Worm (Caenorhabditis elegans) whole organism, young adult: Measurements from ENCODE around the gene C55B6.5.

Source experiments
- B0019.2 ChIP-seq: fragments of 200-800 bp; sonication (Bioruptor generic); conservative IDR thresholded peaks from 2 replicates; pipeline ENCODE4 v1.3.6; 2022; ENCODE audit warnings: missing genetic modification reagents, missing genetic modification characterization, missing compliant biosample characterization
- C06A6.2 ChIP-seq: fragments of 200-800 bp; sonication (Bioruptor generic); conservative IDR thresholded peaks from 2 replicates; pipeline ENCODE4 v1.3.6; 2022; ENCODE audit warnings: missing genetic modification characterization, missing compliant biosample characterization
- C17E4.6 ChIP-seq: fragments of 200-800 bp; sonication (Bioruptor generic); IDR thresholded peaks from 2 replicates; pipeline ENCODE4 v1.3.6; 2022; ENCODE audit warnings: missing genetic modification reagents, missing genetic modification characterization, missing compliant biosample characterization
- F22D6.2 ChIP-seq: sonication (generic microtip); optimal IDR thresholded peaks from 2 replicates; lab custom pipeline; 2016; ENCODE audit warnings: mild to moderate bottlenecking, missing genetic modification characterization, missing compliant biosample characterization
- F33H1.4 ChIP-seq: fragments of 200-800 bp; sonication (Bioruptor generic); IDR thresholded peaks from 2 replicates; pipeline ENCODE4 v1.3.6; 2022; ENCODE audit warnings: missing genetic modification reagents, missing genetic modification characterization, missing compliant biosample characterization
- F55B11.4 ChIP-seq: sonication (generic microtip); optimal IDR thresholded peaks from 2 replicates; lab custom pipeline; 2016; ENCODE audit warnings: missing compliant biosample characterization, missing genetic modification characterization, borderline replicate concordance; ENCODE audit not compliant: insufficient read depth
- F57C9.4 ChIP-seq: sonication (generic microtip); optimal IDR thresholded peaks from 2 replicates; lab custom pipeline; 2017; ENCODE audit warnings: mild to moderate bottlenecking, missing genetic modification characterization, missing compliant biosample characterization
- Y53F4B.3 ChIP-seq: fragments of 200-800 bp; sonication (Bioruptor generic); IDR thresholded peaks from 2 replicates; pipeline ENCODE4 v1.3.6; 2022; ENCODE audit warnings: missing genetic modification reagents, missing genetic modification characterization, missing compliant biosample characterization
- ZK185.1 ChIP-seq: sonication (generic microtip); optimal IDR thresholded peaks from 2 replicates; lab custom pipeline; 2016; ENCODE audit warnings: mild to moderate bottlenecking, missing genetic modification characterization, missing compliant biosample characterization; ENCODE audit not compliant: poor library complexity, severe bottlenecking
- aptf-2 ChIP-seq: fragments of 200-800 bp; sonication (Bioruptor generic); conservative IDR thresholded peaks from 2 replicates; pipeline ENCODE4 v1.3.6; 2022; ENCODE audit warnings: missing genetic modification reagents, missing genetic modification characterization, missing compliant biosample characterization
- aptf-3 ChIP-seq: fragments of 200-800 bp; sonication (Bioruptor generic); IDR thresholded peaks from 2 replicates; pipeline ENCODE4 v1.3.6; 2022; ENCODE audit warnings: missing genetic modification characterization, missing compliant biosample characterization
- atf-7 ChIP-seq: sonication (generic microtip); optimal IDR thresholded peaks from 2 replicates; lab custom pipeline; 2017; ENCODE audit warnings: mild to moderate bottlenecking, missing genetic modification characterization, missing compliant biosample characterization
- attf-5 ChIP-seq: fragments of 200-800 bp; sonication (Bioruptor generic); optimal IDR thresholded peaks from 2 replicates; lab custom pipeline; 2018; ENCODE audit warnings: mild to moderate bottlenecking, missing genetic modification characterization, missing compliant biosample characterization
- attf-6 ChIP-seq: fragments of 200-800 bp; sonication (Bioruptor generic); IDR thresholded peaks from 2 replicates; pipeline ENCODE4 v1.3.6; 2022; ENCODE audit warnings: missing genetic modification reagents, missing genetic modification characterization, missing compliant biosample characterization
- ceh-91 ChIP-seq: fragments of 200-800 bp; sonication (Bioruptor generic); IDR thresholded peaks from 2 replicates; pipeline ENCODE4 v1.3.6; 2022; ENCODE audit warnings: missing genetic modification reagents, missing genetic modification characterization, missing compliant biosample characterization
- dox-1 ChIP-seq: fragments of 200-800 bp; sonication (Bioruptor generic); IDR thresholded peaks from 2 replicates; pipeline ENCODE4 v1.3.6; 2022; ENCODE audit warnings: missing genetic modification reagents, missing genetic modification characterization, missing compliant biosample characterization
- efl-1 ChIP-seq: fragments of 150-350 bp; optimal IDR thresholded peaks from 2 replicates; lab custom pipeline; 2014; ENCODE audit warnings: missing biosample characterization, missing genetic modification reagents, missing genetic modification characterization
- ekl-4 ChIP-seq: fragments of 200-800 bp; sonication (Bioruptor generic); IDR thresholded peaks from 2 replicates; pipeline ENCODE4 v1.3.6; 2022; ENCODE audit warnings: missing genetic modification reagents, missing genetic modification characterization, missing compliant biosample characterization
- ets-4 ChIP-seq: fragments of 200-800 bp; sonication (Bioruptor generic); optimal IDR thresholded peaks from 2 replicates; lab custom pipeline; 2018; ENCODE audit warnings: mild to moderate bottlenecking, missing genetic modification characterization, missing compliant biosample characterization
- him-1 ChIP-seq: sonication (generic microtip); optimal IDR thresholded peaks from 2 replicates; lab custom pipeline; 2016; ENCODE audit warnings: missing genotype, missing genetic modification reagents, missing genetic modification characterization, missing compliant biosample characterization
- hlh-12 ChIP-seq: sonication (generic microtip); optimal IDR thresholded peaks from 2 replicates; lab custom pipeline; 2016; ENCODE audit warnings: missing genetic modification characterization, missing compliant biosample characterization
- hmg-1.2 ChIP-seq: fragments of 200-800 bp; sonication (Bioruptor generic); IDR thresholded peaks from 2 replicates; pipeline ENCODE4 v1.3.6; 2022; ENCODE audit warnings: missing genetic modification reagents, missing genetic modification characterization, missing compliant biosample characterization
- hrde-1 ChIP-seq: sonication (generic microtip); optimal IDR thresholded peaks from 2 replicates; lab custom pipeline; 2016; ENCODE audit warnings: missing genetic modification characterization, mild to moderate bottlenecking, missing compliant biosample characterization, moderate library complexity, missing genotype, missing genetic modification reagents, borderline replicate concordance
- hsf-1 ChIP-seq: fragments of 200-800 bp; sonication (Bioruptor generic); IDR thresholded peaks from 2 replicates; pipeline ENCODE4 v1.3.6; 2022; ENCODE audit warnings: missing genetic modification reagents, missing genetic modification characterization, missing compliant biosample characterization
- let-607 ChIP-seq, 2 experiments: fragments of 200-800 bp in 1 of 2; sonication (Bioruptor generic) in 1 of 2; sonication (generic microtip) in 1 of 2; optimal IDR thresholded peaks; 2 replicates each; lab custom pipeline; 2016 to 2018; ENCODE audit warnings: mild to moderate bottlenecking in 2 of 2, missing compliant biosample characterization in 2 of 2, missing genetic modification characterization in 2 of 2, moderate library complexity in 2 of 2, missing genotype in 1 of 2
- madf-6 ChIP-seq: fragments of 200-800 bp; sonication (Bioruptor generic); IDR thresholded peaks from 2 replicates; pipeline ENCODE4 v1.3.6; 2022; ENCODE audit warnings: missing genetic modification reagents, missing genetic modification characterization, missing compliant biosample characterization
- madf-8 ChIP-seq: fragments of 200-800 bp; sonication (Bioruptor generic); conservative IDR thresholded peaks from 2 replicates; pipeline ENCODE4 v1.3.6; 2022; ENCODE audit warnings: missing genetic modification reagents, missing genetic modification characterization, missing compliant biosample characterization
- nhr-27 ChIP-seq: fragments of 200-800 bp; sonication (Bioruptor generic); optimal IDR thresholded peaks from 2 replicates; lab custom pipeline; 2018; ENCODE audit warnings: mild to moderate bottlenecking, missing genetic modification characterization, moderate library complexity, missing compliant biosample characterization
- nhr-80 ChIP-seq: sonication (generic microtip); optimal IDR thresholded peaks from 2 replicates; lab custom pipeline; 2016; ENCODE audit warnings: missing genetic modification characterization, missing compliant biosample characterization
- pbrm-1 ChIP-seq: fragments of 200-800 bp; sonication (Bioruptor generic); IDR thresholded peaks from 2 replicates; pipeline ENCODE4 v1.3.6; 2022; ENCODE audit warnings: missing genetic modification reagents, missing genetic modification characterization, missing compliant biosample characterization
- repo-1 ChIP-seq: sonication (generic microtip); optimal IDR thresholded peaks from 2 replicates; lab custom pipeline; 2017; ENCODE audit warnings: mild to moderate bottlenecking, missing genetic modification characterization, missing compliant biosample characterization
- sdz-38 ChIP-seq: sonication (generic microtip); optimal IDR thresholded peaks from 2 replicates; lab custom pipeline; 2016; ENCODE audit warnings: missing genotype, missing genetic modification characterization, missing compliant biosample characterization
- snpc-1.1 ChIP-seq: sonication (generic microtip); optimal IDR thresholded peaks from 2 replicates; lab custom pipeline; 2017; ENCODE audit warnings: missing genetic modification characterization, mild to moderate bottlenecking, missing compliant biosample characterization, antibody characterized with exemption, moderate library complexity, missing genotype, missing genetic modification reagents; ENCODE audit not compliant: insufficient read depth
- somi-1 ChIP-seq: fragments of 200-800 bp; sonication (Bioruptor generic); optimal IDR thresholded peaks from 2 replicates; lab custom pipeline; 2018; ENCODE audit warnings: mild to moderate bottlenecking, missing genetic modification characterization, missing compliant biosample characterization
- tlf-1 ChIP-seq: fragments of 200-800 bp; sonication (Bioruptor generic); optimal IDR thresholded peaks from 2 replicates; lab custom pipeline; 2018; ENCODE audit warnings: mild to moderate bottlenecking, missing genetic modification characterization, missing compliant biosample characterization
- unc-130 ChIP-seq: sonication (generic microtip); optimal IDR thresholded peaks from 2 replicates; lab custom pipeline; 2016; ENCODE audit warnings: missing genetic modification reagents, missing genetic modification characterization, missing compliant biosample characterization
- ztf-18 ChIP-seq: sonication (generic microtip); optimal IDR thresholded peaks from 2 replicates; lab custom pipeline; 2016; ENCODE audit warnings: missing genotype, mild to moderate bottlenecking, missing genetic modification characterization, missing compliant biosample characterization
- ztf-25 ChIP-seq: fragments of 200-800 bp; sonication (Bioruptor generic); IDR thresholded peaks from 2 replicates; pipeline ENCODE4 v1.3.6; 2022; ENCODE audit warnings: missing genetic modification reagents, missing genetic modification characterization, missing compliant biosample characterization
- ztf-26 ChIP-seq: sonication (generic microtip); optimal IDR thresholded peaks from 2 replicates; lab custom pipeline; 2017; ENCODE audit warnings: missing genetic modification characterization, missing compliant biosample characterization

Gene C55B6.5

DNA sequence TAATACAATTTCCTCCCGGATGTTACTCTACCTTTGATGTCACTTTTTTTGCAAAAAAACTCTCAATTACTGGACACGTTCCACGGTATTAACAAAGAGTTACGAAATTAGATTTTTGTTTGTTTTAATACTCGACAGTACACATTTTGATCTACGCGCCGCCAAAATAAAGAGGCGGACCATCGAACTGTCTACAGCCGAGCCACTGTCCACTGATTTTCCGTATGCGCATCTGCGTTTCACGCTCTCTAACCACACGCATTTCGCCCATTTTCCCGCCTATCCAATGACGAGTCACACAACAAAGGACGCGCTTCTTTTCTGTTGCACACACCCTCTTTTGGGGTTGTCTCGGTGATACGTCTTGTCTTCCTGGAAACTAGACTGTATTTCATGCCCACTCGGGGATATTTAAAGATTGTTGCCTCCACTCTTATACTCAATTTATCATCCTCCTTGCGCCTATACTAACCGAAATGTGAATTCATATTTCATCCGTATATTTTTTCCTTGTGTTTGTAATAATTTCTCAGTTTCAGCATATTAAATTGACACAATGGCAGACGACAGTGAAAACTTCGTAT is 5.2 kb downstream of the C55B6.5 start, which contains the start of gene C55B6.1:
Gene C55B6.1, plus strand, starts transcription at position 534 of the 584 bp plus-strand sequence.
- TF ChIP-seq pbrm-1 (GFP tag; lab: Robert Waterston, UW) (no peak), attf-6 (no peak), madf-6 (GFP tag; lab: Robert Waterston, UW) (peak; percentile 39; the same call in 1 of the 2 replicates), ZK185.1 (tag; lab: Kevin White, UChicago) (no peak), sdz-38 (no peak), atf-7 (no peak), unc-130 (no peak), repo-1 (tag; lab: Kevin White, UChicago) (no peak), efl-1 (peak; percentile 36), F33H1.4 (no peak), hlh-12 (tag; lab: Kevin White, UChicago) (no peak), ztf-25 (GFP tag; lab: Robert Waterston, UW) (no peak), dox-1 (peak; percentile 40; the same call in 1 of the 2 replicates), snpc-1.1 (no peak), somi-1 (GFP tag; lab: Kevin White, UChicago) (no peak), aptf-2 (GFP tag; lab: Robert Waterston, UW) (0 out of 2 replicates have a peak, but pooled peaks have one; percentile 18), ztf-18 (no peak), ekl-4 (no peak), hsf-1 (GFP tag; lab: Robert Waterston, UW) (0 out of 2 replicates have a peak, but pooled peaks have one; percentile 26), madf-8 (GFP tag; lab: Robert Waterston, UW) (peak; percentile 22), C06A6.2 (GFP tag; lab: Robert Waterston, UW) (no peak), nhr-27 (no peak), tlf-1 (no peak), B0019.2 (no peak), hmg-1.2 (peak; percentile 49), C17E4.6 (GFP tag; lab: Robert Waterston, UW) (no peak)

ce11 chrX:7193894-7194614 is 11.0 kb downstream of the C55B6.5 start, which contains the start of gene dnj-7:
Gene dnj-7 (plus strand): TSS chrX:7194564.
- TF ChIP-seq ztf-26 (tag; lab: Kevin White, UChicago) (no peak), hmg-1.2 (peak; percentile 36; the same call in 1 of the 2 replicates), nhr-80 (tag; lab: Kevin White, UChicago) (peak; percentile 55), ZK185.1 (tag; lab: Kevin White, UChicago) (no peak), attf-5 (peak; percentile 49), let-607 (tag; optimal IDR thresholded peaks at IDR 0.05; lab: Kevin White, UChicago) (peak; percentile 81 to 86), B0019.2 (no peak), Y53F4B.3 (GFP tag; lab: Robert Waterston, UW) (no peak)

- no peak for TF ChIP-seq madf-8 (GFP tag; lab: Robert Waterston, UW)
- no peak for TF ChIP-seq aptf-3 (GFP tag; lab: Robert Waterston, UW)
- no peak for TF ChIP-seq F55B11.4 (tag; lab: Kevin White, UChicago)
- TF ChIP-seq ceh-91 (GFP tag; lab: Robert Waterston, UW) = no peak
- TF ChIP-seq madf-6 (GFP tag; lab: Robert Waterston, UW) = no peak
- no peak for TF ChIP-seq ztf-18
- TF ChIP-seq ets-4 = no peak
- TF ChIP-seq F57C9.4 (tag; lab: Kevin White, UChicago) = no peak
- no peak for TF ChIP-seq him-1 (tag; lab: Kevin White, UChicago)
- no peak for TF ChIP-seq hrde-1 (tag; lab: Kevin White, UChicago)
- TF ChIP-seq F22D6.2 (tag; lab: Kevin White, UChicago) = no peak
These were observed 13.2 kb downstream of the C55B6.5 start, which contains the start of gene C55B6.7 for ce11 chrX:7191882-7192281. Gene C55B6.7 (minus strand): TSS chrX:7191982.
